Fruit fly (Drosophila melanogaster) whole organism, embryonic: ENCODE data around the gene CG32847.

Experiments used
- Atf-2 ChIP-seq: fragments of 200-800 bp; sonication (Bioruptor generic); optimal IDR thresholded peaks from 2 replicates; lab custom pipeline; 2016; ENCODE audit warnings: missing biosample characterization, missing genetic modification characterization
- BEAF-32 ChIP-seq: fragments of 200-800 bp; sonication (Bioruptor generic); optimal IDR thresholded peaks from 3 replicates; lab custom pipeline; 2017; ENCODE audit warnings: missing biosample characterization, missing genetic modification characterization, mild to moderate bottlenecking, moderate library complexity, missing genetic modification reagents
- Bteb2 ChIP-seq: fragments of 200-800 bp; sonication (Bioruptor generic); optimal IDR thresholded peaks from 2 replicates; lab custom pipeline; 2016; ENCODE audit warnings: missing biosample characterization, missing genetic modification characterization
- CG11504 ChIP-seq: fragments of 200-800 bp; sonication (Bioruptor generic); optimal IDR thresholded peaks from 3 replicates; lab custom pipeline; 2019; ENCODE audit warnings: missing biosample characterization, mild to moderate bottlenecking, missing genetic modification characterization, moderate library complexity
- CG11696 ChIP-seq: fragments of 200-800 bp; sonication (Bioruptor generic); IDR thresholded peaks from 2 replicates; pipeline ENCODE4 v1.3.6; 2022; ENCODE audit warnings: missing biosample characterization, missing genetic modification characterization
- CG13296 ChIP-seq: fragments of 200-800 bp; sonication (Bioruptor generic); optimal IDR thresholded peaks from 3 replicates; lab custom pipeline; 2018; ENCODE audit warnings: missing biosample characterization, mild to moderate bottlenecking, missing genetic modification characterization
- CG13624 ChIP-seq: fragments of 200-800 bp; sonication (Bioruptor generic); optimal IDR thresholded peaks from 2 replicates; lab custom pipeline; 2016; ENCODE audit warnings: missing biosample characterization, missing genetic modification characterization
- CG15601 ChIP-seq: fragments of 200-800 bp; sonication (Bioruptor generic); optimal IDR thresholded peaks from 3 replicates; lab custom pipeline; 2019; ENCODE audit warnings: missing biosample characterization, mild to moderate bottlenecking, missing genetic modification characterization, moderate library complexity
- CG16815 ChIP-seq: fragments of 200-800 bp; sonication (Bioruptor generic); optimal IDR thresholded peaks from 3 replicates; lab custom pipeline; 2017; ENCODE audit warnings: missing biosample characterization, mild to moderate bottlenecking, missing genetic modification characterization
- CG2120 ChIP-seq: fragments of 200-800 bp; sonication (Bioruptor generic); optimal IDR thresholded peaks from 3 replicates; lab custom pipeline; 2016; ENCODE audit warnings: missing biosample characterization, missing genetic modification characterization
- CG2199 ChIP-seq: fragments of 200-800 bp; sonication (Bioruptor generic); IDR thresholded peaks from 3 replicates; pipeline ENCODE4 v1.3.6; 2022; ENCODE audit warnings: missing biosample characterization, missing genetic modification characterization
- CG3163 ChIP-seq: fragments of 200-800 bp; sonication (Bioruptor generic); optimal IDR thresholded peaks from 3 replicates; lab custom pipeline; 2016; ENCODE audit warnings: missing biosample characterization, missing genetic modification characterization
- CG32532 ChIP-seq: fragments of 200-800 bp; sonication (Bioruptor generic); IDR thresholded peaks from 2 replicates; pipeline ENCODE4 v1.3.6; 2022; ENCODE audit warnings: missing biosample characterization, missing genetic modification characterization
- CG4360 ChIP-seq: fragments of 200-800 bp; sonication (Bioruptor generic); IDR thresholded peaks from 2 replicates; pipeline ENCODE4 v1.3.6; 2022; ENCODE audit warnings: missing biosample characterization, missing genetic modification characterization
- CG6854 ChIP-seq: fragments of 200-800 bp; sonication (Bioruptor generic); optimal IDR thresholded peaks from 3 replicates; lab custom pipeline; 2017; ENCODE audit warnings: missing biosample characterization, mild to moderate bottlenecking, missing genetic modification characterization
- CG9215 ChIP-seq: fragments of 200-800 bp; sonication (Bioruptor generic); IDR thresholded peaks from 2 replicates; pipeline ENCODE4 v1.3.6; 2022; ENCODE audit warnings: missing biosample characterization, missing genetic modification characterization
- D19A ChIP-seq: fragments of 200-800 bp; optimal IDR thresholded peaks from 3 replicates; lab custom pipeline; 2019; ENCODE audit warnings: missing biosample characterization, mild to moderate bottlenecking, missing genetic modification characterization, moderate library complexity
- Dek ChIP-seq: fragments of 200-800 bp; sonication (Bioruptor generic); optimal IDR thresholded peaks from 3 replicates; lab custom pipeline; 2019; ENCODE audit warnings: missing biosample characterization, mild to moderate bottlenecking, missing genetic modification characterization, moderate library complexity
- Dll ChIP-seq: fragments of 200-800 bp; sonication (Bioruptor generic); IDR thresholded peaks from 4 replicates; pipeline ENCODE4 v1.3.6; 2022; ENCODE audit warnings: missing biosample characterization, missing genetic modification characterization; ENCODE audit not compliant: partially characterized antibody
- Doc3 ChIP-seq: fragments of 200-800 bp; sonication (Bioruptor generic); IDR thresholded peaks from 3 replicates; pipeline ENCODE4 v1.3.6; 2022; ENCODE audit warnings: missing biosample characterization, missing genetic modification characterization; ENCODE audit not compliant: partially characterized antibody
- Drgx ChIP-seq: fragments of 200-800 bp; sonication (Bioruptor generic); IDR thresholded peaks from 2 replicates; pipeline ENCODE4 v1.3.6; 2022; ENCODE audit warnings: missing biosample characterization, missing genetic modification characterization
- Pdp1 ChIP-seq, 2 experiments: fragments of 200-800 bp; sonication (Bioruptor generic); optimal IDR thresholded peaks; 3 replicates each; lab custom pipeline; 2016; ENCODE audit warnings: missing biosample characterization in 2 of 2, missing genetic modification characterization in 2 of 2, mild to moderate bottlenecking in 1 of 2, moderate library complexity in 1 of 2
- Ssrp ChIP-seq: fragments of 200-800 bp; sonication (Bioruptor generic); optimal IDR thresholded peaks from 2 replicates; lab custom pipeline; 2018; ENCODE audit warnings: missing biosample characterization, mild to moderate bottlenecking, missing genetic modification characterization, moderate library complexity
- Trl ChIP-seq, 3 experiments: fragments of >200 bp in 2 of 3; fragments of 200-800 bp in 1 of 3; sonication (Bioruptor generic) in 1 of 3; optimal IDR thresholded peaks; 2 replicates in 1 of 3; 3 replicates in 2 of 3; lab custom pipeline; 2016 to 2017; ENCODE audit warnings: missing biosample characterization in 1 of 3, missing genetic modification characterization in 1 of 3
- amos ChIP-seq: fragments of 200-800 bp; sonication (Bioruptor generic); IDR thresholded peaks from 2 replicates; pipeline ENCODE4 v1.3.6; 2022; ENCODE audit warnings: missing biosample characterization, missing genetic modification characterization; ENCODE audit not compliant: partially characterized antibody
- bigmax ChIP-seq: fragments of 200-800 bp; sonication (Bioruptor generic); optimal IDR thresholded peaks from 2 replicates; lab custom pipeline; 2018; ENCODE audit warnings: missing biosample characterization, mild to moderate bottlenecking, missing genetic modification characterization
- cad ChIP-seq: fragments of >200 bp; optimal IDR thresholded peaks from 2 replicates; lab custom pipeline; 2017; ENCODE audit warnings: missing biosample characterization, missing genetic modification characterization
- cg ChIP-seq: fragments of 200-800 bp; sonication (Bioruptor generic); optimal IDR thresholded peaks from 3 replicates; lab custom pipeline; 2019; ENCODE audit warnings: missing biosample characterization, mild to moderate bottlenecking, missing genetic modification characterization, moderate library complexity
- chinmo ChIP-seq: fragments of 200-800 bp; sonication (Bioruptor generic); IDR thresholded peaks from 4 replicates; pipeline ENCODE4 v1.3.6; 2022; ENCODE audit warnings: missing biosample characterization, missing genetic modification characterization; ENCODE audit not compliant: partially characterized antibody
- cwo ChIP-seq: fragments of 200-800 bp; sonication (Bioruptor generic); optimal IDR thresholded peaks from 3 replicates; lab custom pipeline; 2017; ENCODE audit warnings: missing biosample characterization, missing genetic modification characterization, mild to moderate bottlenecking, moderate library complexity, missing genetic modification reagents
- dpn ChIP-seq, 2 experiments: fragments of 200-800 bp; sonication (Bioruptor generic); optimal IDR thresholded peaks; 3 replicates each; lab custom pipeline; 2016; ENCODE audit warnings: missing biosample characterization in 2 of 2, missing genetic modification characterization in 2 of 2
- grau ChIP-seq: fragments of 200-800 bp; optimal IDR thresholded peaks from 3 replicates; lab custom pipeline; 2019; ENCODE audit warnings: missing biosample characterization, mild to moderate bottlenecking, missing genetic modification characterization, moderate library complexity
- hth ChIP-seq: fragments of >200 bp; optimal IDR thresholded peaks from 2 replicates; lab custom pipeline; 2017; ENCODE audit warnings: inconsistent platforms
- nerfin-1 ChIP-seq: fragments of 200-800 bp; sonication (Bioruptor generic); optimal IDR thresholded peaks from 3 replicates; lab custom pipeline; 2019; ENCODE audit warnings: missing biosample characterization, mild to moderate bottlenecking, missing genetic modification characterization, moderate library complexity
- p53 ChIP-seq: fragments of 200-800 bp; sonication (Bioruptor generic); optimal IDR thresholded peaks from 2 replicates; lab custom pipeline; 2016; ENCODE audit warnings: missing biosample characterization, missing genetic modification characterization
- phol ChIP-seq: fragments of 200-800 bp; sonication (Bioruptor generic); optimal IDR thresholded peaks from 3 replicates; lab custom pipeline; 2018; ENCODE audit warnings: missing biosample characterization, mild to moderate bottlenecking, missing genetic modification characterization, moderate library complexity
- ro ChIP-seq: fragments of 200-800 bp; sonication (Bioruptor generic); IDR thresholded peaks from 2 replicates; pipeline ENCODE4 v1.3.6; 2022; ENCODE audit warnings: missing biosample characterization, missing genetic modification characterization
- sens ChIP-seq: fragments of 200-800 bp; sonication (Bioruptor generic); peaks from one replicate; lab custom pipeline; 2016; ENCODE audit warnings: missing biosample characterization, missing genetic modification characterization
- sqz ChIP-seq: fragments of 200-800 bp; sonication (Bioruptor generic); optimal IDR thresholded peaks from 3 replicates; lab custom pipeline; 2018; ENCODE audit warnings: missing biosample characterization, mild to moderate bottlenecking, missing genetic modification characterization
- ssp ChIP-seq: fragments of 200-800 bp; sonication (Bioruptor generic); IDR thresholded peaks from 2 replicates; pipeline ENCODE4 v1.3.6; 2022; ENCODE audit warnings: missing biosample characterization, missing genetic modification characterization
- sug ChIP-seq: fragments of 200-800 bp; optimal IDR thresholded peaks from 2 replicates; lab custom pipeline; 2019; ENCODE audit warnings: missing biosample characterization, mild to moderate bottlenecking, missing genetic modification characterization, moderate library complexity
- tap ChIP-seq: fragments of 200-800 bp; optimal IDR thresholded peaks from 3 replicates; lab custom pipeline; 2019; ENCODE audit warnings: missing biosample characterization, mild to moderate bottlenecking, missing genetic modification characterization, moderate library complexity
- vvl ChIP-seq: fragments of 200-800 bp; sonication (Bioruptor generic); IDR thresholded peaks from 2 replicates; pipeline ENCODE4 v1.3.6; 2022; ENCODE audit warnings: missing biosample characterization, missing genetic modification characterization
- wdn ChIP-seq: fragments of 200-800 bp; sonication (Bioruptor generic); IDR thresholded peaks from 2 replicates; pipeline ENCODE4 v1.3.6; 2022; ENCODE audit warnings: missing biosample characterization, missing genetic modification characterization
- yki ChIP-seq: fragments of >200 bp; optimal IDR thresholded peaks from 3 replicates; lab custom pipeline; 2018
- zfh1 ChIP-seq: fragments of 200-800 bp; sonication (Bioruptor generic); IDR thresholded peaks from 3 replicates; pipeline ENCODE4 v1.3.6; 2022; ENCODE audit warnings: missing biosample characterization, missing genetic modification characterization

Gene CG32847

dm6 chr3L:15089887-15090679, 31.3 kb upstream of the CG32847 start (continued):
- no peak for TF ChIP-seq zfh1 (GFP tag; lab: Robert Waterston, UW)
- peak; percentile 13 for TF ChIP-seq CG3163
- TF ChIP-seq tap (tag; lab: Kevin White, UChicago): no peak
- TF ChIP-seq bigmax (GFP tag; lab: Kevin White, UChicago): peak; percentile 71
- no peak for TF ChIP-seq CG16815 (GFP tag; lab: Kevin White, UChicago)

- TF ChIP-seq CG2199 (GFP tag; lab: Robert Waterston, UW): 0 out of 3 replicates have a peak, but pooled peaks have one; percentile 63
- peak; percentile 10 for TF ChIP-seq CG13296 (GFP tag; lab: Kevin White, UChicago)
- peak; percentile 24; the same call in 1 of the 2 replicates for TF ChIP-seq CG32532 (GFP tag; lab: Robert Waterston, UW)
- TF ChIP-seq CG13624 (GFP tag; lab: Kevin White, UChicago): peak; percentile 9
- TF ChIP-seq hth (lab: Kevin White, UChicago): no peak
- TF ChIP-seq vvl: 0 out of 2 replicates have a peak, but pooled peaks have one; percentile 28
- peak; percentile 23 for TF ChIP-seq D19A (tag; lab: Kevin White, UChicago)
- TF ChIP-seq Pdp1 (GFP tag; optimal IDR thresholded peaks at IDR 0.05; lab: Kevin White, UChicago): peak in 1 of 2 experiments; percentile 31
- TF ChIP-seq Ssrp (tag; lab: Kevin White, UChicago): peak; percentile 8
- TF ChIP-seq amos (GFP tag; lab: Robert Waterston, UW): peak; percentile 8; the same call in 1 of the 2 replicates
- TF ChIP-seq ro (GFP tag; lab: Robert Waterston, UW): no peak
- peak; percentile 23 for TF ChIP-seq CG11504 (tag; lab: Kevin White, UChicago)
- peak; percentile 93 for TF ChIP-seq grau (tag; lab: Kevin White, UChicago)
- peak; percentile 80 for TF ChIP-seq CG4360 (GFP tag; lab: Robert Waterston, UW)
- no peak for TF ChIP-seq CG9215 (GFP tag; lab: Robert Waterston, UW)
- TF ChIP-seq dpn (GFP tag; optimal IDR thresholded peaks at IDR 0.05; lab: Kevin White, UChicago): peak in 1 of 2 experiments; percentile 5
- peak; percentile 2 for TF ChIP-seq Dek (tag; lab: Kevin White, UChicago)
- TF ChIP-seq Drgx (GFP tag; lab: Robert Waterston, UW): peak; percentile 48
- TF ChIP-seq CG15601: peak; percentile 14
- TF ChIP-seq wdn (GFP tag; lab: Robert Waterston, UW): no peak
- no peak for TF ChIP-seq yki (lab: Kevin White, UChicago)
- TF ChIP-seq p53 (GFP tag; lab: Kevin White, UChicago): no peak
- no peak for TF ChIP-seq Atf-2 (GFP tag; lab: Kevin White, UChicago)
- no peak for TF ChIP-seq ssp (GFP tag; lab: Robert Waterston, UW)
- TF ChIP-seq Dll (GFP tag; lab: Robert Waterston, UW): peak; percentile 61; the same call in 2 of the 4 replicates
- peak; percentile 26 for TF ChIP-seq CG2120 (GFP tag; lab: Kevin White, UChicago)
- peak; percentile 18 for TF ChIP-seq nerfin-1 (tag; lab: Kevin White, UChicago)
- TF ChIP-seq chinmo (GFP tag; lab: Robert Waterston, UW): 0 out of 4 replicates have a peak, but pooled peaks have one; percentile 52
- TF ChIP-seq cg (GFP tag; lab: Kevin White, UChicago): peak; percentile 68
- TF ChIP-seq Bteb2 (GFP tag; lab: Kevin White, UChicago): no peak
- TF ChIP-seq phol: peak; percentile 5
- peak; percentile 56 for TF ChIP-seq sqz (GFP tag; lab: Kevin White, UChicago)
- peak; percentile 15 for TF ChIP-seq CG6854 (GFP tag; lab: Kevin White, UChicago)
- peak; percentile 13 for TF ChIP-seq cad (GFP tag; lab: Kevin White, UChicago)
- TF ChIP-seq cwo (GFP tag; lab: Kevin White, UChicago): peak; percentile 3
- peak; percentile 85 for TF ChIP-seq sens
- peak; percentile 64 to 71 for TF ChIP-seq Trl (optimal IDR thresholded peaks at IDR 0.05; lab: Kevin White, UChicago)
- TF ChIP-seq Trl (GFP tag; optimal IDR thresholded peaks at IDR 0.05; lab: Kevin White, UChicago): no peak
- no peak for TF ChIP-seq BEAF-32 (GFP tag; lab: Kevin White, UChicago)
- peak; percentile 6 for TF ChIP-seq sug (tag; lab: Kevin White, UChicago)
- 0 out of 3 replicates have a peak, but pooled peaks have one; percentile 19 for TF ChIP-seq Doc3 (GFP tag; lab: Robert Waterston, UW)
- TF ChIP-seq CG11696 (GFP tag; lab: Robert Waterston, UW): peak; percentile 81
These were observed 27.3 kb upstream of the CG32847 start for dm6 chr3L:15093929-15094588.
